Worm (Caenorhabditis elegans) whole organism, L2 larva: ENCODE results near the gene F29B9.1.

Experiments
- dmd-4 ChIP-seq: sonication (generic microtip); optimal IDR thresholded peaks from 2 replicates; lab custom pipeline; 2017; ENCODE audit warnings: missing biosample characterization, missing genetic modification characterization
- elt-3 ChIP-seq: sonication (generic microtip); optimal IDR thresholded peaks from 2 replicates; lab custom pipeline; 2017; ENCODE audit warnings: missing biosample characterization, missing genetic modification characterization
- nhr-12 ChIP-seq: fragments of 150-350 bp; optimal IDR thresholded peaks from 2 replicates; lab custom pipeline; 2014; ENCODE audit warnings: missing biosample characterization, missing genetic modification characterization
- nhr-23 ChIP-seq: fragments of 150-350 bp; optimal IDR thresholded peaks from 2 replicates; lab custom pipeline; 2014; ENCODE audit warnings: missing biosample characterization, missing genetic modification reagents, missing genetic modification characterization
- nhr-25 ChIP-seq: fragments of 150-350 bp; sonication (generic microtip); optimal IDR thresholded peaks from 3 replicates; lab custom pipeline; 2014; ENCODE audit warnings: missing biosample characterization, missing genetic modification characterization

ce11 chrIV:4660151-4661041 lies 4.8 kb upstream of the F29B9.1 start, which contains the start of the genes F29B9.11 and jmjd-1.2:
- peak; percentile 88 for TF ChIP-seq nhr-25
- no peak for TF ChIP-seq nhr-23 (tag; lab: Kevin White, UChicago)
- TF ChIP-seq nhr-12 (tag; lab: Kevin White, UChicago), result no peak
- TF ChIP-seq dmd-4 (tag; lab: Kevin White, UChicago), result no peak
- TF ChIP-seq elt-3 (tag; lab: Kevin White, UChicago), result no peak
